Worm (Caenorhabditis elegans) whole organism, L1 larva: ENCODE data around the gene ins-20.

Experiments used
- C04F5.9 ChIP-seq: sonication (generic microtip); optimal IDR thresholded peaks from 2 replicates; lab custom pipeline; 2016; ENCODE audit warnings: missing genetic modification characterization, missing compliant biosample characterization
- C34B4.2 ChIP-seq: sonication (generic microtip); optimal IDR thresholded peaks from 2 replicates; lab custom pipeline; 2017; ENCODE audit warnings: mild to moderate bottlenecking, missing genetic modification characterization, missing compliant biosample characterization
- aha-1 ChIP-seq: fragments of 150-350 bp; optimal IDR thresholded peaks from 2 replicates; lab custom pipeline; 2014; ENCODE audit warnings: missing biosample characterization, missing genetic modification characterization
- alr-1 ChIP-seq: fragments of 200-800 bp; sonication (Bioruptor generic); optimal IDR thresholded peaks from 2 replicates; lab custom pipeline; 2018; ENCODE audit warnings: borderline replicate concordance, mild to moderate bottlenecking, missing genetic modification characterization, missing compliant biosample characterization
- aly-2 ChIP-seq: fragments of 150-350 bp; optimal IDR thresholded peaks from 2 replicates; lab custom pipeline; 2014; ENCODE audit warnings: missing biosample characterization, missing genetic modification characterization
- ceh-63 ChIP-seq: fragments of 200-800 bp; sonication (Bioruptor generic); optimal IDR thresholded peaks from 2 replicates; lab custom pipeline; 2018; ENCODE audit warnings: mild to moderate bottlenecking, missing genetic modification characterization, missing compliant biosample characterization
- ceh-8 ChIP-seq: fragments of 200-800 bp; sonication (Bioruptor generic); optimal IDR thresholded peaks from 2 replicates; lab custom pipeline; 2018; ENCODE audit warnings: mild to moderate bottlenecking, missing genetic modification characterization, moderate library complexity, missing compliant biosample characterization
- ceh-90 ChIP-seq: sonication (generic microtip); optimal IDR thresholded peaks from 2 replicates; lab custom pipeline; 2016; ENCODE audit warnings: missing genetic modification characterization, missing compliant biosample characterization
- egl-13 ChIP-seq: sonication (generic microtip); optimal IDR thresholded peaks from 2 replicates; lab custom pipeline; 2016; ENCODE audit warnings: missing genotype, missing genetic modification reagents, missing genetic modification characterization, missing compliant biosample characterization
- elt-2 ChIP-seq: sonication (generic microtip); optimal IDR thresholded peaks from 2 replicates; lab custom pipeline; 2016; ENCODE audit warnings: missing genetic modification characterization, mild to moderate bottlenecking, inconsistent platforms, missing compliant biosample characterization, missing genetic modification reagents
- elt-3 ChIP-seq, 6 experiments: fragments of 150-350 bp in 1 of 6; sonication (generic microtip); optimal IDR thresholded peaks; 2 replicates each; lab custom pipeline; 2017 to 2018; ENCODE audit warnings: missing biosample characterization in 6 of 6, missing genetic modification characterization in 6 of 6, inconsistent platforms in 1 of 6
- ets-5 ChIP-seq: fragments of 200-800 bp; sonication (Bioruptor generic); IDR thresholded peaks from 2 replicates; pipeline ENCODE4 v1.3.6; 2022; ENCODE audit warnings: missing genetic modification characterization, missing compliant biosample characterization
- fkh-10 ChIP-seq: sonication (generic microtip); optimal IDR thresholded peaks from 2 replicates; lab custom pipeline; 2017; ENCODE audit warnings: missing biosample characterization, missing genetic modification reagents, missing genetic modification characterization
- fkh-4 ChIP-seq: sonication (generic microtip); optimal IDR thresholded peaks from 2 replicates; lab custom pipeline; 2016; ENCODE audit warnings: missing compliant biosample characterization, missing genetic modification characterization, borderline replicate concordance
- fos-1 ChIP-seq: fragments of 150-350 bp; optimal IDR thresholded peaks from 2 replicates; lab custom pipeline; 2014; ENCODE audit warnings: missing biosample characterization, missing genetic modification characterization
- hlh-4 ChIP-seq: sonication (generic microtip); optimal IDR thresholded peaks from 2 replicates; lab custom pipeline; 2016; ENCODE audit warnings: mild to moderate bottlenecking, missing genetic modification characterization, missing compliant biosample characterization
- irx-1 ChIP-seq: sonication (generic microtip); optimal IDR thresholded peaks from 2 replicates; lab custom pipeline; 2016; ENCODE audit warnings: missing genetic modification characterization, missing compliant biosample characterization
- isw-1 ChIP-seq: fragments of 200-800 bp; sonication (Bioruptor generic); IDR thresholded peaks from 2 replicates; pipeline ENCODE4 v1.3.6; 2022; ENCODE audit warnings: missing genetic modification characterization, missing compliant biosample characterization
- lin-13 ChIP-seq: fragments of 150-350 bp; optimal IDR thresholded peaks from 2 replicates; lab custom pipeline; 2014; ENCODE audit warnings: missing biosample characterization, missing genetic modification reagents, missing genetic modification characterization
- lin-14 ChIP-seq: fragments of 200-800 bp; sonication (Bioruptor generic); optimal IDR thresholded peaks from 2 replicates; lab custom pipeline; 2018; ENCODE audit warnings: mild to moderate bottlenecking, missing genetic modification characterization, moderate library complexity, missing compliant biosample characterization
- lin-15B ChIP-seq: fragments of 150-350 bp; sonication (generic microtip); optimal IDR thresholded peaks from 3 replicates; lab custom pipeline; 2014; ENCODE audit warnings: missing biosample characterization, missing genetic modification characterization
- lin-35 ChIP-seq, 2 experiments: fragments of 150-350 bp; optimal IDR thresholded peaks; 2 replicates each; lab custom pipeline; 2014; ENCODE audit warnings: missing biosample characterization in 2 of 2, missing genetic modification characterization in 2 of 2, missing genetic modification reagents in 2 of 2
- mdl-1 ChIP-seq, 2 experiments: fragments of 150-350 bp; optimal IDR thresholded peaks; 2 replicates each; lab custom pipeline; 2014 to 2017; ENCODE audit warnings: missing biosample characterization in 2 of 2, missing genetic modification characterization in 2 of 2, inconsistent platforms in 1 of 2
- mef-2 ChIP-seq: fragments of 150-350 bp; optimal IDR thresholded peaks from 2 replicates; lab custom pipeline; 2014; ENCODE audit warnings: missing biosample characterization, missing genetic modification characterization
- nhr-11 ChIP-seq: fragments of 150-350 bp; optimal IDR thresholded peaks from 2 replicates; lab custom pipeline; 2014; ENCODE audit warnings: missing biosample characterization, missing genetic modification characterization
- nhr-12 ChIP-seq: sonication (generic microtip); optimal IDR thresholded peaks from 2 replicates; lab custom pipeline; 2017; ENCODE audit warnings: missing biosample characterization, missing genetic modification characterization
- nhr-20 ChIP-seq: sonication (generic microtip); optimal IDR thresholded peaks from 2 replicates; lab custom pipeline; 2016; ENCODE audit warnings: mild to moderate bottlenecking, missing genetic modification characterization, missing compliant biosample characterization
- nhr-237 ChIP-seq: fragments of 150-350 bp; optimal IDR thresholded peaks from 2 replicates; lab custom pipeline; 2014; ENCODE audit warnings: missing biosample characterization, missing genetic modification characterization
- nhr-28 ChIP-seq: fragments of 150-350 bp; optimal IDR thresholded peaks from 2 replicates; lab custom pipeline; 2014; ENCODE audit warnings: missing biosample characterization, missing genetic modification characterization
- nhr-77 ChIP-seq: fragments of 150-350 bp; optimal IDR thresholded peaks from 2 replicates; lab custom pipeline; 2014; ENCODE audit warnings: missing biosample characterization, missing genetic modification characterization
- nhr-85 ChIP-seq: sonication (generic microtip); peaks from one replicate; lab custom pipeline; 2016; ENCODE audit warnings: missing genetic modification characterization, inconsistent platforms, missing compliant biosample characterization
- pag-3 ChIP-seq: sonication (generic microtip); optimal IDR thresholded peaks from 2 replicates; lab custom pipeline; 2017; ENCODE audit warnings: missing genetic modification characterization, mild to moderate bottlenecking, missing compliant biosample characterization, antibody characterized with exemption, borderline replicate concordance; ENCODE audit not compliant: insufficient read depth
- pax-3 ChIP-seq: fragments of 200-800 bp; sonication (Bioruptor generic); optimal IDR thresholded peaks from 2 replicates; lab custom pipeline; 2018; ENCODE audit warnings: mild to moderate bottlenecking, missing genetic modification characterization, moderate library complexity, missing compliant biosample characterization
- rnt-1 ChIP-seq: sonication (generic microtip); optimal IDR thresholded peaks from 2 replicates; lab custom pipeline; 2016; ENCODE audit warnings: mild to moderate bottlenecking, missing genetic modification characterization, moderate library complexity, missing compliant biosample characterization
- skn-1 ChIP-seq: fragments of 150-350 bp; optimal IDR thresholded peaks from 2 replicates; lab custom pipeline; 2014; ENCODE audit warnings: missing biosample characterization, missing genetic modification characterization
- snpc-4 ChIP-seq: fragments of 150-350 bp; optimal IDR thresholded peaks from 2 replicates; lab custom pipeline; 2014; ENCODE audit warnings: missing biosample characterization, missing genetic modification characterization
- sox-4 ChIP-seq: sonication (generic microtip); optimal IDR thresholded peaks from 2 replicates; lab custom pipeline; 2016; ENCODE audit warnings: missing genetic modification characterization, missing compliant biosample characterization
- sptf-1 ChIP-seq: fragments of 150-350 bp; optimal IDR thresholded peaks from 2 replicates; lab custom pipeline; 2014; ENCODE audit warnings: missing biosample characterization, missing genetic modification characterization
- sup-37 ChIP-seq: fragments of 200-800 bp; sonication (Bioruptor generic); optimal IDR thresholded peaks from 2 replicates; lab custom pipeline; 2018; ENCODE audit warnings: mild to moderate bottlenecking, missing genetic modification characterization, missing compliant biosample characterization
- swsn-7 ChIP-seq: sonication (generic microtip); optimal IDR thresholded peaks from 2 replicates; lab custom pipeline; 2016; ENCODE audit warnings: missing genetic modification characterization, missing compliant biosample characterization
- tbx-2 ChIP-seq: sonication (generic microtip); optimal IDR thresholded peaks from 2 replicates; lab custom pipeline; 2016; ENCODE audit warnings: missing genetic modification characterization, missing compliant biosample characterization
- tlp-1 ChIP-seq: fragments of 150-350 bp; optimal IDR thresholded peaks from 2 replicates; lab custom pipeline; 2014; ENCODE audit warnings: missing biosample characterization, missing genetic modification characterization
- unc-30 ChIP-seq: sonication (generic microtip); optimal IDR thresholded peaks from 2 replicates; lab custom pipeline; 2017; ENCODE audit warnings: missing biosample characterization, missing genetic modification characterization
- unc-86 ChIP-seq: sonication (generic microtip); optimal IDR thresholded peaks from 2 replicates; lab custom pipeline; 2016; ENCODE audit warnings: missing genetic modification characterization, missing compliant biosample characterization
- unc-98 ChIP-seq: fragments of 200-800 bp; sonication (Bioruptor generic); IDR thresholded peaks from 2 replicates; pipeline ENCODE4 v1.3.6; 2022; ENCODE audit warnings: missing genetic modification characterization, missing compliant biosample characterization
- vab-15 ChIP-seq: sonication (generic microtip); optimal IDR thresholded peaks from 2 replicates; lab custom pipeline; 2017; ENCODE audit warnings: missing genotype, mild to moderate bottlenecking, missing genetic modification characterization, missing compliant biosample characterization
- ztf-11 ChIP-seq, 2 experiments: sonication (generic microtip); optimal IDR thresholded peaks; 2 replicates each; lab custom pipeline; 2016 to 2017; ENCODE audit warnings: missing genetic modification characterization in 2 of 2, missing biosample characterization in 1 of 2, missing compliant biosample characterization in 1 of 2
- ztf-4 ChIP-seq: fragments of 150-350 bp; optimal IDR thresholded peaks from 2 replicates; lab custom pipeline; 2014; ENCODE audit warnings: missing biosample characterization, missing genetic modification characterization

ins-20 gene

ce11 chrII:5966637-5967036 lies 44.0 kb upstream of the ins-20 start (continued):
- no peak for TF ChIP-seq lin-13
- TF ChIP-seq isw-1 (GFP tag; lab: Robert Waterston, UW): peak; percentile 57
- peak; percentile 35 for TF ChIP-seq tbx-2
- no peak for TF ChIP-seq elt-2 (tag; lab: Kevin White, UChicago)
- peak; percentile 53 for TF ChIP-seq skn-1 (tag; lab: Kevin White, UChicago)
- no peak for TF ChIP-seq unc-30 (tag; lab: Kevin White, UChicago)
- peak; percentile 20 for TF ChIP-seq egl-13 (tag; lab: Kevin White, UChicago)
- no peak for TF ChIP-seq nhr-77 (tag; lab: Kevin White, UChicago)
- no peak for TF ChIP-seq ceh-90 (tag; lab: Kevin White, UChicago)
- no peak for TF ChIP-seq elt-3 (tag; optimal IDR thresholded peaks at IDR 0.05; lab: Kevin White, UChicago)
- TF ChIP-seq nhr-12 (tag; lab: Kevin White, UChicago): no peak
- TF ChIP-seq aha-1 (tag; lab: Kevin White, UChicago): no peak
- TF ChIP-seq pax-3 (tag; lab: Kevin White, UChicago): no peak
- TF ChIP-seq irx-1 (tag; lab: Kevin White, UChicago): no peak
- TF ChIP-seq lin-14: peak; percentile 73
- TF ChIP-seq nhr-28 (tag; lab: Kevin White, UChicago): no peak
- peak; percentile 55 for TF ChIP-seq snpc-4 (tag; lab: Kevin White, UChicago)
- TF ChIP-seq pag-3: no peak
- TF ChIP-seq nhr-20 (tag; lab: Kevin White, UChicago): no peak
- peak; percentile 48 for TF ChIP-seq unc-86 (tag; lab: Kevin White, UChicago)
- no peak for TF ChIP-seq nhr-85 (tag; lab: Kevin White, UChicago)
- no peak for TF ChIP-seq C04F5.9
- TF ChIP-seq nhr-11: no peak
- peak; percentile 30 for TF ChIP-seq swsn-7 (tag; lab: Kevin White, UChicago)
- no peak for TF ChIP-seq tlp-1 (tag; lab: Kevin White, UChicago)
- peak in 1 of 2 experiments; percentile 5 for TF ChIP-seq lin-35 (GFP tag; optimal IDR thresholded peaks at IDR 0.05; lab: Kevin White, UChicago)
- no peak for TF ChIP-seq unc-98 (GFP tag; lab: Robert Waterston, UW)
- peak; percentile 13 for TF ChIP-seq fkh-10 (GFP tag; lab: Kevin White, UChicago)
- TF ChIP-seq sup-37 (GFP tag; lab: Kevin White, UChicago): no peak
- TF ChIP-seq sptf-1 (tag; lab: Kevin White, UChicago): no peak
- TF ChIP-seq ets-5 (GFP tag; lab: Robert Waterston, UW): no peak
- TF ChIP-seq mef-2 (tag; lab: Kevin White, UChicago): no peak

- TF ChIP-seq C34B4.2 (no peak), fkh-4 (tag; lab: Kevin White, UChicago) (no peak)
These were observed 42.6 kb upstream of the ins-20 start, which contains the start of gene B0034.1 for ce11 chrII:5968037-5968436. Gene B0034.1, plus strand, starts transcription at chrII:5968337.

ce11 chrII:5969303-5969702 lies 41.3 kb upstream of the ins-20 start, which contains the start of gene B0034.4:
Gene B0034.4, minus strand, starts transcription at chrII:5969531.
- TF ChIP-seq ztf-11 (tag; optimal IDR thresholded peaks at IDR 0.05; lab: Kevin White, UChicago): no peak
- peak; percentile 14 for TF ChIP-seq lin-14
- TF ChIP-seq fos-1 (tag; lab: Kevin White, UChicago): no peak

DNA sequence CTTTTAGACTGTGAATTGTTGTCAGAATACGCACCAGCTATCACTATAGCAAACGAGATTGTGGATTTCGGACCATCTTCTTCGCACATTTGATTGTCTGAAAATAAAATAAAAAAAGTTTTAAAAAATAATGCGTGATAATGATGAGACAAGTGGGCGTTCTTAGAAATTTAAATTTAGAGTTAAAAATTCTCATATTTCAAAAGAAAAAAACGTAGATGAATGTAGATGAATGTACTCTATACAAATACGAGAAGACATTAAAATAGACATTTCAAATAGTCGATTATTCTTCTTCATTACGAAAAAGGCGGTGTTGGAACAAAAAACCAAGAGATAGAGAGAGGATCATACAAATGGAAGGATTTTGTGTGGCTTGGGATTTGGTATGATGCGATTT lies 35.8 kb upstream of the ins-20 start, which contains the start of gene B0034.5:
TSS of gene B0034.5 (minus strand) at position 101 of the 400 bp plus-strand sequence.
- TF ChIP-seq nhr-237 (tag; lab: Kevin White, UChicago): no peak
- no peak for TF ChIP-seq ceh-63
- no peak for TF ChIP-seq lin-15B (tag; lab: Kevin White, UChicago)
- no peak for TF ChIP-seq aly-2 (tag; lab: Kevin White, UChicago)
- TF ChIP-seq alr-1 (tag; lab: Kevin White, UChicago): no peak
- no peak for TF ChIP-seq pax-3 (tag; lab: Kevin White, UChicago)
- TF ChIP-seq isw-1 (GFP tag; lab: Robert Waterston, UW): no peak
- no peak for TF ChIP-seq ceh-8
- TF ChIP-seq nhr-77 (tag; lab: Kevin White, UChicago): no peak
- TF ChIP-seq pag-3: no peak
- no peak for TF ChIP-seq hlh-4 (tag; lab: Kevin White, UChicago)
- no peak for TF ChIP-seq mdl-1 (tag; optimal IDR thresholded peaks at IDR 0.05; lab: Kevin White, UChicago)
- TF ChIP-seq sox-4: no peak
- no peak for TF ChIP-seq C04F5.9
- TF ChIP-seq vab-15 (tag; lab: Kevin White, UChicago): no peak
- no peak for TF ChIP-seq sup-37 (GFP tag; lab: Kevin White, UChicago)
- TF ChIP-seq ztf-4 (tag; lab: Kevin White, UChicago): no peak
- TF ChIP-seq rnt-1 (tag; lab: Kevin White, UChicago): no peak
- no peak for TF ChIP-seq nhr-85 (tag; lab: Kevin White, UChicago)
